Worm (Caenorhabditis elegans) whole organism, young adult: ENCODE measurements around the gene gem-1.

Experiments
- C06A6.2 ChIP-seq: fragments of 200-800 bp; sonication (Bioruptor generic); conservative IDR thresholded peaks from 2 replicates; pipeline ENCODE4 v1.3.6; 2022; ENCODE audit warnings: missing genetic modification characterization, missing compliant biosample characterization
- F22D6.2 ChIP-seq: sonication (generic microtip); optimal IDR thresholded peaks from 2 replicates; lab custom pipeline; 2016; ENCODE audit warnings: mild to moderate bottlenecking, missing genetic modification characterization, missing compliant biosample characterization
- F39B2.1 ChIP-seq: fragments of 200-800 bp; sonication (Bioruptor generic); IDR thresholded peaks from 2 replicates; pipeline ENCODE4 v1.3.6; 2022; ENCODE audit warnings: missing genetic modification reagents, missing genetic modification characterization, missing compliant biosample characterization
- K11D2.4 ChIP-seq: fragments of 200-800 bp; sonication (Bioruptor generic); IDR thresholded peaks from 2 replicates; pipeline ENCODE4 v1.3.6; 2022; ENCODE audit warnings: missing genetic modification reagents, missing genetic modification characterization, missing compliant biosample characterization
- K12H6.12 ChIP-seq: fragments of 200-800 bp; sonication (Bioruptor generic); optimal IDR thresholded peaks from 2 replicates; lab custom pipeline; 2018; ENCODE audit warnings: mild to moderate bottlenecking, missing genetic modification characterization, missing compliant biosample characterization
- T07F8.4 ChIP-seq: sonication (generic microtip); optimal IDR thresholded peaks from 2 replicates; lab custom pipeline; 2016; ENCODE audit warnings: mild to moderate bottlenecking, missing genetic modification characterization, moderate library complexity, missing compliant biosample characterization
- Y56A3A.18 ChIP-seq: fragments of 200-800 bp; sonication (Bioruptor generic); IDR thresholded peaks from 2 replicates; pipeline ENCODE4 v1.3.6; 2022; ENCODE audit warnings: missing genetic modification reagents, missing genetic modification characterization, missing compliant biosample characterization
- Y67H2A.10 ChIP-seq: fragments of 200-800 bp; sonication (Bioruptor generic); conservative IDR thresholded peaks from 2 replicates; pipeline ENCODE4 v1.3.6; 2022; ENCODE audit warnings: missing genetic modification reagents, missing genetic modification characterization, missing compliant biosample characterization
- Y79H2A.3 ChIP-seq: fragments of 200-800 bp; sonication (Bioruptor generic); conservative IDR thresholded peaks from 2 replicates; pipeline ENCODE4 v1.3.6; 2022; ENCODE audit warnings: missing genetic modification reagents, missing genetic modification characterization, missing compliant biosample characterization
- atf-7 ChIP-seq: sonication (generic microtip); optimal IDR thresholded peaks from 2 replicates; lab custom pipeline; 2017; ENCODE audit warnings: mild to moderate bottlenecking, missing genetic modification characterization, missing compliant biosample characterization
- athp-1 ChIP-seq: sonication (generic microtip); optimal IDR thresholded peaks from 2 replicates; lab custom pipeline; 2017; ENCODE audit warnings: mild to moderate bottlenecking, missing genetic modification characterization, missing compliant biosample characterization
- attf-5 ChIP-seq: fragments of 200-800 bp; sonication (Bioruptor generic); optimal IDR thresholded peaks from 2 replicates; lab custom pipeline; 2018; ENCODE audit warnings: mild to moderate bottlenecking, missing genetic modification characterization, missing compliant biosample characterization
- ccch-3 ChIP-seq: fragments of 200-800 bp; sonication (Bioruptor generic); optimal IDR thresholded peaks from 2 replicates; lab custom pipeline; 2018; ENCODE audit warnings: mild to moderate bottlenecking, missing genetic modification characterization, missing compliant biosample characterization
- cebp-1 ChIP-seq, 2 experiments: fragments of 200-800 bp in 1 of 2; sonication (Bioruptor generic) in 1 of 2; sonication (generic microtip) in 1 of 2; IDR thresholded peaks in 1 of 2; optimal IDR thresholded peaks in 1 of 2; 2 replicates each; pipeline versions ENCODE4 v1.3.6 to Lab custom; 2017 to 2022; ENCODE audit warnings: missing compliant biosample characterization in 2 of 2, missing genetic modification characterization in 2 of 2, mild to moderate bottlenecking in 1 of 2, missing genetic modification reagents in 1 of 2, moderate library complexity in 1 of 2
- ceh-27 ChIP-seq: fragments of 200-800 bp; sonication (Bioruptor generic); optimal IDR thresholded peaks from 2 replicates; lab custom pipeline; 2018; ENCODE audit warnings: mild to moderate bottlenecking, missing genetic modification characterization, moderate library complexity, missing compliant biosample characterization
- dox-1 ChIP-seq: fragments of 200-800 bp; sonication (Bioruptor generic); IDR thresholded peaks from 2 replicates; pipeline ENCODE4 v1.3.6; 2022; ENCODE audit warnings: missing genetic modification reagents, missing genetic modification characterization, missing compliant biosample characterization
- egl-44 ChIP-seq: fragments of 200-800 bp; sonication (Bioruptor generic); IDR thresholded peaks from 2 replicates; pipeline ENCODE4 v1.3.6; 2022; ENCODE audit warnings: missing genetic modification reagents, missing genetic modification characterization, missing compliant biosample characterization
- egrh-3 ChIP-seq: fragments of 200-800 bp; sonication (Bioruptor generic); IDR thresholded peaks from 2 replicates; pipeline ENCODE4 v1.3.6; 2022; ENCODE audit warnings: missing genetic modification reagents, missing genetic modification characterization, missing compliant biosample characterization
- gei-17 ChIP-seq: fragments of 200-800 bp; sonication (Bioruptor generic); optimal IDR thresholded peaks from 2 replicates; lab custom pipeline; 2018; ENCODE audit warnings: mild to moderate bottlenecking, missing genetic modification characterization, missing compliant biosample characterization
- hlh-26 ChIP-seq: fragments of 200-800 bp; sonication (Bioruptor generic); conservative IDR thresholded peaks from 2 replicates; pipeline ENCODE4 v1.3.6; 2022; ENCODE audit warnings: missing genetic modification reagents, missing genetic modification characterization, missing compliant biosample characterization
- hmg-1.2 ChIP-seq: fragments of 200-800 bp; sonication (Bioruptor generic); IDR thresholded peaks from 2 replicates; pipeline ENCODE4 v1.3.6; 2022; ENCODE audit warnings: missing genetic modification reagents, missing genetic modification characterization, missing compliant biosample characterization
- hrde-1 ChIP-seq: sonication (generic microtip); optimal IDR thresholded peaks from 2 replicates; lab custom pipeline; 2016; ENCODE audit warnings: missing genetic modification characterization, mild to moderate bottlenecking, missing compliant biosample characterization, moderate library complexity, missing genotype, missing genetic modification reagents, borderline replicate concordance
- let-526 ChIP-seq: fragments of 200-800 bp; sonication (Bioruptor generic); IDR thresholded peaks from 2 replicates; pipeline ENCODE4 v1.3.6; 2022; ENCODE audit warnings: missing genetic modification reagents, missing genetic modification characterization, missing compliant biosample characterization
- let-607 ChIP-seq, 2 experiments: fragments of 200-800 bp in 1 of 2; sonication (Bioruptor generic) in 1 of 2; sonication (generic microtip) in 1 of 2; optimal IDR thresholded peaks; 2 replicates each; lab custom pipeline; 2016 to 2018; ENCODE audit warnings: mild to moderate bottlenecking in 2 of 2, missing compliant biosample characterization in 2 of 2, missing genetic modification characterization in 2 of 2, moderate library complexity in 2 of 2, missing genotype in 1 of 2
- lin-35 ChIP-seq, 3 experiments: fragments of 150-350 bp in 2 of 3; sonication (generic microtip) in 1 of 3; optimal IDR thresholded peaks; 2 replicates each; lab custom pipeline; 2014 to 2018; ENCODE audit warnings: missing biosample characterization in 3 of 3, missing genetic modification characterization in 3 of 3, missing genetic modification reagents in 3 of 3
- lin-40 ChIP-seq: sonication (generic microtip); optimal IDR thresholded peaks from 2 replicates; lab custom pipeline; 2016; ENCODE audit warnings: missing genetic modification characterization, mild to moderate bottlenecking, missing compliant biosample characterization, missing genotype, missing genetic modification reagents
- mcd-1 ChIP-seq: fragments of 200-800 bp; sonication (Bioruptor generic); IDR thresholded peaks from 2 replicates; pipeline ENCODE4 v1.3.6; 2022; ENCODE audit warnings: missing genetic modification reagents, missing genetic modification characterization, missing compliant biosample characterization
- nfya-2 ChIP-seq: fragments of 200-800 bp; sonication (Bioruptor generic); IDR thresholded peaks from 2 replicates; pipeline ENCODE4 v1.3.6; 2022; ENCODE audit warnings: missing genetic modification reagents, missing genetic modification characterization, missing compliant biosample characterization
- nfyb-1 ChIP-seq: fragments of 200-800 bp; sonication (Bioruptor generic); IDR thresholded peaks from 2 replicates; pipeline ENCODE4 v1.3.6; 2022; ENCODE audit warnings: missing genetic modification reagents, missing genetic modification characterization, missing compliant biosample characterization
- nhr-27 ChIP-seq: fragments of 200-800 bp; sonication (Bioruptor generic); optimal IDR thresholded peaks from 2 replicates; lab custom pipeline; 2018; ENCODE audit warnings: mild to moderate bottlenecking, missing genetic modification characterization, moderate library complexity, missing compliant biosample characterization
- nhr-90 ChIP-seq: sonication (generic microtip); optimal IDR thresholded peaks from 2 replicates; lab custom pipeline; 2016; ENCODE audit warnings: missing genotype, mild to moderate bottlenecking, missing genetic modification characterization, missing compliant biosample characterization
- rec-8 ChIP-seq, 2 experiments: sonication (generic microtip); optimal IDR thresholded peaks; 2 replicates each; lab custom pipeline; 2016; ENCODE audit warnings: mild to moderate bottlenecking in 2 of 2, missing genetic modification characterization in 2 of 2, missing genetic modification reagents in 2 of 2, missing genotype in 2 of 2, missing biosample characterization in 1 of 2, missing compliant biosample characterization in 1 of 2, moderate library complexity in 1 of 2
- rpc-1 ChIP-seq, 2 experiments: fragments of 150-350 bp in 1 of 2; sonication (generic microtip) in 1 of 2; optimal IDR thresholded peaks; 2 replicates each; lab custom pipeline; 2014 to 2018; ENCODE audit warnings: missing biosample characterization in 1 of 2, missing genetic modification characterization in 1 of 2, missing genetic modification reagents in 1 of 2, missing genotype in 1 of 2
- sdz-38 ChIP-seq: sonication (generic microtip); optimal IDR thresholded peaks from 2 replicates; lab custom pipeline; 2016; ENCODE audit warnings: missing genotype, missing genetic modification characterization, missing compliant biosample characterization
- sea-2 ChIP-seq: fragments of 200-800 bp; sonication (Bioruptor generic); IDR thresholded peaks from 2 replicates; pipeline ENCODE4 v1.3.6; 2022; ENCODE audit warnings: missing genetic modification characterization, missing compliant biosample characterization
- snpc-4 ChIP-seq, 5 experiments: fragments of 150-350 bp in 1 of 5; sonication (generic microtip) in 4 of 5; optimal IDR thresholded peaks; 2 replicates each; lab custom pipeline; 2014 to 2018; ENCODE audit warnings: missing genetic modification characterization in 5 of 5, missing biosample characterization in 3 of 5, antibody characterized with exemption in 2 of 5, mild to moderate bottlenecking in 2 of 5, missing compliant biosample characterization in 2 of 5, missing genotype in 2 of 5, moderate library complexity in 2 of 5, missing genetic modification reagents in 1 of 5
- somi-1 ChIP-seq: fragments of 200-800 bp; sonication (Bioruptor generic); optimal IDR thresholded peaks from 2 replicates; lab custom pipeline; 2018; ENCODE audit warnings: mild to moderate bottlenecking, missing genetic modification characterization, missing compliant biosample characterization
- tlf-1 ChIP-seq: fragments of 200-800 bp; sonication (Bioruptor generic); optimal IDR thresholded peaks from 2 replicates; lab custom pipeline; 2018; ENCODE audit warnings: mild to moderate bottlenecking, missing genetic modification characterization, missing compliant biosample characterization
- unc-62 ChIP-seq: fragments of 150-350 bp; optimal IDR thresholded peaks from 2 replicates; lab custom pipeline; 2014; ENCODE audit warnings: missing biosample characterization, missing genetic modification reagents, missing genetic modification characterization
- zfh-2 ChIP-seq: fragments of 200-800 bp; sonication (Bioruptor generic); conservative IDR thresholded peaks from 2 replicates; pipeline ENCODE4 v1.3.6; 2022; ENCODE audit warnings: missing genetic modification reagents, missing genetic modification characterization, missing compliant biosample characterization
- ztf-18 ChIP-seq: sonication (generic microtip); optimal IDR thresholded peaks from 2 replicates; lab custom pipeline; 2016; ENCODE audit warnings: missing genotype, mild to moderate bottlenecking, missing genetic modification characterization, missing compliant biosample characterization
- ztf-28 ChIP-seq: fragments of 200-800 bp; sonication (Bioruptor generic); IDR thresholded peaks from 2 replicates; pipeline ENCODE4 v1.3.6; 2022; ENCODE audit warnings: missing genetic modification reagents, missing genetic modification characterization, missing compliant biosample characterization
- ztf-3 ChIP-seq: fragments of 200-800 bp; sonication (Bioruptor generic); optimal IDR thresholded peaks from 2 replicates; lab custom pipeline; 2018; ENCODE audit warnings: mild to moderate bottlenecking, missing genetic modification characterization, missing compliant biosample characterization
- ztf-6 ChIP-seq: fragments of 200-800 bp; sonication (Bioruptor generic); IDR thresholded peaks from 2 replicates; pipeline ENCODE4 v1.3.6; 2022; ENCODE audit warnings: missing genetic modification reagents, missing genetic modification characterization, missing compliant biosample characterization

gem-1 gene

ce11 chrX:13358573-13358972 lies 18.2 kb downstream of the gem-1 start (continued):
- no peak for TF ChIP-seq athp-1
- TF ChIP-seq K11D2.4 (GFP tag; lab: Robert Waterston, UW) = peak; percentile 67; the same call in 1 of the 2 replicates
- TF ChIP-seq egrh-3 (GFP tag; lab: Robert Waterston, UW) = no peak
- no peak for TF ChIP-seq C06A6.2
- no peak for TF ChIP-seq ztf-6 (GFP tag; lab: Robert Waterston, UW)
- peak; percentile 54 for TF ChIP-seq gei-17 (GFP tag; lab: Kevin White, UChicago)
- TF ChIP-seq Y56A3A.18 (GFP tag; lab: Robert Waterston, UW) = no peak
- TF ChIP-seq somi-1 (GFP tag; lab: Kevin White, UChicago) = peak; percentile 86
- TF ChIP-seq mcd-1 (GFP tag; lab: Robert Waterston, UW) = peak; percentile 33; the same call in 1 of the 2 replicates
- no peak for TF ChIP-seq nfya-2 (GFP tag; lab: Robert Waterston, UW)
- no peak for TF ChIP-seq F39B2.1 (GFP tag; lab: Robert Waterston, UW)
- TF ChIP-seq ztf-18 = no peak
- peak; percentile 33 for TF ChIP-seq unc-62 (GFP tag; lab: Kevin White, UChicago)
- peak; percentile 85 for TF ChIP-seq atf-7
- no peak for TF ChIP-seq hlh-26
- peak; percentile 66 for TF ChIP-seq dox-1 (GFP tag; lab: Robert Waterston, UW)
- TF ChIP-seq let-607 (tag; optimal IDR thresholded peaks at IDR 0.05; lab: Kevin White, UChicago) = peak in 1 of 2 experiments; percentile 67
- TF ChIP-seq tlf-1 (GFP tag; lab: Kevin White, UChicago) = peak; percentile 33
- TF ChIP-seq hrde-1 (tag; lab: Kevin White, UChicago) = no peak
- no peak for TF ChIP-seq ccch-3 (GFP tag; lab: Kevin White, UChicago)
- TF ChIP-seq zfh-2 = peak; percentile 82; the same call in 1 of the 2 replicates
- TF ChIP-seq ztf-28 (GFP tag; lab: Robert Waterston, UW) = no peak
- TF ChIP-seq snpc-4 (GFP tag; optimal IDR thresholded peaks at IDR 0.05; lab: Kevin White, UChicago) = no peak
- TF ChIP-seq snpc-4 (tag; optimal IDR thresholded peaks at IDR 0.05; lab: Kevin White, UChicago) = peak in 3 of 4 experiments; percentile 7 to 55 (median 51)
- TF ChIP-seq sdz-38 (tag; lab: Kevin White, UChicago) = no peak
- TF ChIP-seq T07F8.4 (tag; lab: Kevin White, UChicago) = no peak
- TF ChIP-seq nhr-90 (tag; lab: Kevin White, UChicago) = peak; percentile 37
- no peak for TF ChIP-seq nhr-27 (tag; lab: Kevin White, UChicago)
- no peak for TF ChIP-seq egl-44 (GFP tag; lab: Robert Waterston, UW)
- TF ChIP-seq attf-5 (GFP tag; lab: Kevin White, UChicago) = peak; percentile 31
- peak; percentile 86 for TF ChIP-seq lin-40 (tag; lab: Kevin White, UChicago)
- peak; percentile 55; the same call in 1 of the 2 replicates for TF ChIP-seq nfyb-1
- peak; percentile 29 for TF ChIP-seq K12H6.12
- no peak for TF ChIP-seq sea-2 (GFP tag; lab: Robert Waterston, UW)

ce11 chrX:13357673-13358072 lies 19.1 kb downstream of the gem-1 start:
- no peak for TF ChIP-seq hmg-1.2 (GFP tag; lab: Robert Waterston, UW)
- no peak for TF ChIP-seq let-526 (GFP tag; lab: Robert Waterston, UW)

- TF ChIP-seq Y79H2A.3 (GFP tag; lab: Robert Waterston, UW) (no peak), rec-8 (tag; optimal IDR thresholded peaks at IDR 0.05; lab: Kevin White, UChicago) (no peak), athp-1 (no peak), rpc-1 (optimal IDR thresholded peaks at IDR 0.05; lab: Kevin White, UChicago) (no peak), rpc-1 (tag; optimal IDR thresholded peaks at IDR 0.05; lab: Kevin White, UChicago) (no peak), Y67H2A.10 (GFP tag; lab: Robert Waterston, UW) (no peak), K12H6.12 (no peak), cebp-1 (GFP tag; IDR thresholded peaks at IDR 0.05; lab: Robert Waterston, UW) (no peak), cebp-1 (tag; optimal IDR thresholded peaks at IDR 0.05; lab: Kevin White, UChicago) (peak; percentile 61), ztf-3 (GFP tag; lab: Kevin White, UChicago) (no peak), egrh-3 (GFP tag; lab: Robert Waterston, UW) (no peak), let-607 (tag; optimal IDR thresholded peaks at IDR 0.05; lab: Kevin White, UChicago) (peak in 1 of 2 experiments; percentile 46), lin-40 (tag; lab: Kevin White, UChicago) (peak; percentile 83), ceh-27 (no peak), F22D6.2 (tag; lab: Kevin White, UChicago) (peak; percentile 70), lin-35 (GFP tag; optimal IDR thresholded peaks at IDR 0.05; lab: Kevin White, UChicago) (no peak), ccch-3 (GFP tag; lab: Kevin White, UChicago) (no peak)
Observed at ce11 chrX:13356469-13356868, 20.3 kb downstream of the gem-1 start.
